Fruit fly (Drosophila melanogaster): ENCODE measurements around the gene CG12224.
"Not testable (repeated sequence)": the region's sequence is repeated elsewhere in the genome, so short reads cannot be mapped to it uniquely, and the experiment has no call there.

CG12224 gene

dm6 chr3R:11968030-11968753, 13.7 kb downstream of the CG12224 start:
- TF ChIP-seq h (optimal IDR thresholded peaks at IDR 0.05) (no peak), Sin3A (optimal IDR thresholded peaks at IDR 0.05) (no peak), Myc (optimal IDR thresholded peaks at IDR 0.05) (no peak), ttk (optimal IDR thresholded peaks at IDR 0.05) (no peak), insv (optimal IDR thresholded peaks at IDR 0.05) (no peak)

dm6 chr3R:11967262-11968029, 14.4 kb downstream of the CG12224 start, which contains the start of the genes CG12213 and GC1:
Gene CG12213, minus strand, starts transcription at chr3R:11967691.
Gene GC1, plus strand, starts transcription at chr3R:11967708.
- no peak for TF ChIP-seq ttk (optimal IDR thresholded peaks at IDR 0.05)
- TF ChIP-seq h (optimal IDR thresholded peaks at IDR 0.05) = no peak
- TF ChIP-seq insv (optimal IDR thresholded peaks at IDR 0.05) = no peak
- TF ChIP-seq psq (optimal IDR thresholded peaks at IDR 0.05) = no peak
- no peak for TF ChIP-seq Myc (optimal IDR thresholded peaks at IDR 0.05)
- no peak for TF ChIP-seq Sin3A (optimal IDR thresholded peaks at IDR 0.05)

- TF ChIP-seq psq (optimal IDR thresholded peaks at IDR 0.05) (no peak), Sin3A (optimal IDR thresholded peaks at IDR 0.05) (no peak)
These were observed 17.9 kb downstream of the CG12224 start for dm6 chr3R:11964000-11964399.

- no peak for TF ChIP-seq h (optimal IDR thresholded peaks at IDR 0.05)
- TF ChIP-seq Sin3A (optimal IDR thresholded peaks at IDR 0.05) = peak; percentile 94
These were observed 19.1 kb downstream of the CG12224 start, which contains the start of the genes CG3281 and aurA for dm6 chr3R:11962739-11963214. Gene CG3281, minus strand, starts transcription at chr3R:11962805. Gene aurA, plus strand, starts transcription at chr3R:11963124.

dm6 chr3R:11958235-11958634, 23.6 kb downstream of the CG12224 start, which contains the start of gene Hsp70Ab:
Gene Hsp70Ab, plus strand, starts transcription at chr3R:11958535.
- not testable (repeated sequence) for TF ChIP-seq h, Sin3A, psq (optimal IDR thresholded peaks at IDR 0.05)

dm6 chr3R:11957388-11957787, 24.5 kb downstream of the CG12224 start:
- TF ChIP-seq ttk (optimal IDR thresholded peaks at IDR 0.05) (no peak), psq (optimal IDR thresholded peaks at IDR 0.05) (no peak), h (optimal IDR thresholded peaks at IDR 0.05) (no peak), Myc (optimal IDR thresholded peaks at IDR 0.05) (no peak), Sin3A (optimal IDR thresholded peaks at IDR 0.05) (no peak), insv (optimal IDR thresholded peaks at IDR 0.05) (no peak)

dm6 chr3R:11956444-11956843, 25.4 kb downstream of the CG12224 start, which contains the start of gene Hsp70Aa:
Gene Hsp70Aa, minus strand, starts transcription at chr3R:11956544.
- TF ChIP-seq ttk, Myc, h (optimal IDR thresholded peaks at IDR 0.05): not testable (repeated sequence)

- TF ChIP-seq Myc (optimal IDR thresholded peaks at IDR 0.05) = no peak
- no peak for TF ChIP-seq psq (optimal IDR thresholded peaks at IDR 0.05)
- TF ChIP-seq h (optimal IDR thresholded peaks at IDR 0.05) = no peak
- no peak for TF ChIP-seq Sin3A (optimal IDR thresholded peaks at IDR 0.05)
- TF ChIP-seq ttk (optimal IDR thresholded peaks at IDR 0.05) = no peak
- TF ChIP-seq insv (optimal IDR thresholded peaks at IDR 0.05) = no peak
These were observed 32.4 kb downstream of the CG12224 start, which contains the start of gene CG31211 for dm6 chr3R:11949387-11950029. Gene CG31211, plus strand, starts transcription at chr3R:11949680.

dm6 chr3R:11948903-11949358, 32.9 kb downstream of the CG12224 start, which contains the start of gene Cad87A:
Gene Cad87A, minus strand, starts transcription at chr3R:11949129.
- no peak for TF ChIP-seq psq (optimal IDR thresholded peaks at IDR 0.05)
- TF ChIP-seq Sin3A (optimal IDR thresholded peaks at IDR 0.05) = no peak
- no peak for TF ChIP-seq h (optimal IDR thresholded peaks at IDR 0.05)
- TF ChIP-seq insv (optimal IDR thresholded peaks at IDR 0.05) = no peak
- no peak for TF ChIP-seq Myc (optimal IDR thresholded peaks at IDR 0.05)
- no peak for TF ChIP-seq ttk (optimal IDR thresholded peaks at IDR 0.05)

dm6 chr3R:11947959-11948358, 33.9 kb downstream of the CG12224 start:
- TF ChIP-seq psq (optimal IDR thresholded peaks at IDR 0.05) = no peak
- no peak for TF ChIP-seq insv (optimal IDR thresholded peaks at IDR 0.05)
- no peak for TF ChIP-seq Sin3A (optimal IDR thresholded peaks at IDR 0.05)
- TF ChIP-seq h (optimal IDR thresholded peaks at IDR 0.05) = no peak
- TF ChIP-seq Myc (optimal IDR thresholded peaks at IDR 0.05) = no peak
- no peak for TF ChIP-seq ttk (optimal IDR thresholded peaks at IDR 0.05)

dm6 chr3R:11947079-11947869, 34.6 kb downstream of the CG12224 start:
- TF ChIP-seq Myc (optimal IDR thresholded peaks at IDR 0.05) = no peak
- no peak for TF ChIP-seq h (optimal IDR thresholded peaks at IDR 0.05)
- TF ChIP-seq ttk (optimal IDR thresholded peaks at IDR 0.05) = no peak
- no peak for TF ChIP-seq Sin3A (optimal IDR thresholded peaks at IDR 0.05)
- TF ChIP-seq psq (optimal IDR thresholded peaks at IDR 0.05) = no peak
- TF ChIP-seq insv (optimal IDR thresholded peaks at IDR 0.05) = no peak

All from Kc167 (cell line).